Fruit fly (Drosophila melanogaster): ENCODE measurements around the gene pinta.

The pinta gene

dm6 chr3R:22447195-22447873 is 22.6 kb upstream of the pinta start, which contains the start of gene CG34288 (continued):
- TF ChIP-seq CG15269 (tag; optimal IDR thresholded peaks at IDR 0.05) (peak; percentile 39), CG1603 (tag; optimal IDR thresholded peaks at IDR 0.05) (peak; percentile 53), CG10274 (GFP tag; optimal IDR thresholded peaks at IDR 0.05) (peak; percentile 99), pb (GFP tag; optimal IDR thresholded peaks at IDR 0.05) (peak; percentile 15), Antp (GFP tag; optimal IDR thresholded peaks at IDR 0.05) (peak; percentile 68), CG3163 (GFP tag; optimal IDR thresholded peaks at IDR 0.05) (peak; percentile 26), lola (GFP tag; optimal IDR thresholded peaks at IDR 0.05) (no peak), CG13287 (GFP tag; IDR thresholded peaks at IDR 0.05; ENCODE audit: partially characterized antibody) (peak; percentile 22), CG8765 (GFP tag; IDR thresholded peaks at IDR 0.05) (no peak), dmrt99B (tag; optimal IDR thresholded peaks at IDR 0.05) (peak; percentile 38)

- TF ChIP-seq CG18764 (GFP tag; optimal IDR thresholded peaks at IDR 0.05) (no peak), trem (tag; optimal IDR thresholded peaks at IDR 0.05) (peak; percentile 20), CG8281 (tag; optimal IDR thresholded peaks at IDR 0.05) (no peak), MBD-R2 (GFP tag; IDR thresholded peaks at IDR 0.05) (peak; percentile 50; the same call in 1 of the 2 replicates), dm (GFP tag; optimal IDR thresholded peaks at IDR 0.05) (peak; percentile 69), fd96Cb (tag; optimal IDR thresholded peaks at IDR 0.05) (no peak), CG16813 (GFP tag; IDR thresholded peaks at IDR 0.05; ENCODE audit: partially characterized antibody) (no peak), pho (GFP tag; optimal IDR thresholded peaks at IDR 0.05) (no peak), CG15696 (tag; optimal IDR thresholded peaks at IDR 0.05) (no peak), mam (GFP tag; optimal IDR thresholded peaks at IDR 0.05) (no peak), Dp (GFP tag; optimal IDR thresholded peaks at IDR 0.05) (peak; percentile 90), pzg (GFP tag; optimal IDR thresholded peaks at IDR 0.05) (peak; percentile 46), Stat92E (GFP tag; optimal IDR thresholded peaks at IDR 0.05) (no peak), BtbVII (GFP tag; optimal IDR thresholded peaks at IDR 0.05) (peak; percentile 7), CG10267 (tag; optimal IDR thresholded peaks at IDR 0.05) (peak; percentile 89), CG14710 (tag; optimal IDR thresholded peaks at IDR 0.05) (peak; percentile 41), Max (GFP tag; optimal IDR thresholded peaks at IDR 0.05) (peak; percentile 75), Sox102F (GFP tag; optimal IDR thresholded peaks at IDR 0.05) (no peak), CG9797 (GFP tag; optimal IDR thresholded peaks at IDR 0.05) (peak; percentile 36), Myb (GFP tag; optimal IDR thresholded peaks at IDR 0.05) (peak; percentile 31), gfzf (GFP tag; optimal IDR thresholded peaks at IDR 0.05) (peak; percentile 73), CG2116 (GFP tag; optimal IDR thresholded peaks at IDR 0.05) (peak; percentile 25), maf-S (GFP tag; optimal IDR thresholded peaks at IDR 0.05) (no peak), sd (tag; optimal IDR thresholded peaks at IDR 0.05) (peak; percentile 45), CG15514 (GFP tag; optimal IDR thresholded peaks at IDR 0.05) (peak; percentile 7), tup (GFP tag; optimal IDR thresholded peaks at IDR 0.05) (no peak), Ets97D (GFP tag; optimal IDR thresholded peaks at IDR 0.05) (peak; percentile 20), YL-1 (GFP tag; optimal IDR thresholded peaks at IDR 0.05) (peak; percentile 32), cwo (GFP tag; optimal IDR thresholded peaks at IDR 0.05) (peak; percentile 92), E2f2 (GFP tag; IDR thresholded peaks at IDR 0.05) (peak; percentile 94), CG12071 (GFP tag; optimal IDR thresholded peaks at IDR 0.05) (no peak), MESR4 (GFP tag; optimal IDR thresholded peaks at IDR 0.05) (peak; percentile 38)
Observed at dm6 chr3R:22446493-22446892, 21.8 kb upstream of the pinta start, which contains the start of gene CG12499. Gene CG12499 (minus strand): TSS chr3R:22446587.
